Fruit fly (Drosophila melanogaster): Measurements from ENCODE around the gene Nrx-1.

The Nrx-1 gene

dm6 chr3R:22468829-22469487 is 646 bp downstream of the Nrx-1 start (continued):
- TF ChIP-seq usp (GFP tag; optimal IDR thresholded peaks at IDR 0.05) (no peak), Neu2 (GFP tag; optimal IDR thresholded peaks at IDR 0.05; ENCODE audit: borderline replicate concordance) (no peak), gfzf (GFP tag; optimal IDR thresholded peaks at IDR 0.05) (no peak), fd3F (GFP tag; optimal IDR thresholded peaks at IDR 0.05) (peak; percentile 87), CG2199 (GFP tag; IDR thresholded peaks at IDR 0.05) (no peak), pan (optimal IDR thresholded peaks at IDR 0.05) (no peak), pan (GFP tag; optimal IDR thresholded peaks at IDR 0.05 in 1 of 2, IDR thresholded peaks at IDR 0.05 in 1 of 2) (peak in 1 of 2 experiments; percentile 83), CG3838 (GFP tag; optimal IDR thresholded peaks at IDR 0.05) (no peak), knrl (GFP tag; IDR thresholded peaks at IDR 0.05; ENCODE audit: partially characterized antibody) (no peak), vvl (GFP tag; IDR thresholded peaks at IDR 0.05) (peak; percentile 89), hb (GFP tag; IDR thresholded peaks at IDR 0.05; ENCODE audit: partially characterized antibody) (no peak), crc (GFP tag; optimal IDR thresholded peaks at IDR 0.05) (peak; percentile 83), CG17385 (GFP tag; optimal IDR thresholded peaks at IDR 0.05) (peak; percentile 81), cwo (GFP tag; optimal IDR thresholded peaks at IDR 0.05) (peak; percentile 90), D19B (GFP tag; optimal IDR thresholded peaks at IDR 0.05) (peak; percentile 66), mld (GFP tag; IDR thresholded peaks at IDR 0.05; ENCODE audit: partially characterized antibody) (no peak), crol (GFP tag; IDR thresholded peaks at IDR 0.05) (peak; percentile 14; the same call in 1 of the 2 replicates), ttk (GFP tag; IDR thresholded peaks at IDR 0.05) (peak; percentile 74), gcm2 (GFP tag; optimal IDR thresholded peaks at IDR 0.05) (peak; percentile 67), Kr (GFP tag; optimal IDR thresholded peaks at IDR 0.05) (no peak), CG4854 (GFP tag; optimal IDR thresholded peaks at IDR 0.05) (no peak), Lpt (GFP tag; optimal IDR thresholded peaks at IDR 0.05) (no peak), slp2 (GFP tag; optimal IDR thresholded peaks at IDR 0.05) (peak; percentile 85), hkb (optimal IDR thresholded peaks at IDR 0.05) (no peak), hkb (GFP tag; IDR thresholded peaks at IDR 0.05) (peak; percentile 91), CG10147 (GFP tag; optimal IDR thresholded peaks at IDR 0.05) (peak; percentile 89), CG17912 (GFP tag; optimal IDR thresholded peaks at IDR 0.05) (no peak), CG12299 (tag; optimal IDR thresholded peaks at IDR 0.05) (peak; percentile 81), fd96Cb (tag; optimal IDR thresholded peaks at IDR 0.05) (peak; percentile 84), ase (GFP tag; IDR thresholded peaks at IDR 0.05) (peak; percentile 72; the same call in 2 of the 3 replicates), CG2120 (GFP tag; optimal IDR thresholded peaks at IDR 0.05) (peak; percentile 95), Hand (GFP tag; optimal IDR thresholded peaks at IDR 0.05) (peak; percentile 92), CG7357 (GFP tag; IDR thresholded peaks at IDR 0.05) (peak; percentile 69; the same call in 2 of the 3 replicates), CG1647 (GFP tag; optimal IDR thresholded peaks at IDR 0.05) (peak; percentile 86), Adf1 (GFP tag; IDR thresholded peaks at IDR 0.05) (peak; percentile 34; the same call in 1 of the 2 replicates), Antp (GFP tag; optimal IDR thresholded peaks at IDR 0.05) (peak; percentile 92), BEAF-32 (GFP tag; optimal IDR thresholded peaks at IDR 0.05) (no peak), maf-S (GFP tag; optimal IDR thresholded peaks at IDR 0.05) (peak; percentile 86), CG13287 (GFP tag; IDR thresholded peaks at IDR 0.05; ENCODE audit: partially characterized antibody) (no peak), exex (tag; optimal IDR thresholded peaks at IDR 0.05) (peak; percentile 65), Pdp1 (GFP tag; optimal IDR thresholded peaks at IDR 0.05) (peak; percentile 74 to 88), CG17328 (GFP tag; IDR thresholded peaks at IDR 0.05) (peak; percentile 81), Xbp1 (GFP tag; optimal IDR thresholded peaks at IDR 0.05) (peak; percentile 90), bigmax (GFP tag; optimal IDR thresholded peaks at IDR 0.05) (peak; percentile 34), CG16779 (GFP tag; IDR thresholded peaks at IDR 0.05) (peak; percentile 76; the same call in 1 of the 2 replicates), pita (GFP tag; optimal IDR thresholded peaks at IDR 0.05) (no peak), jing (GFP tag; optimal IDR thresholded peaks at IDR 0.05) (peak; percentile 64), B-H1 (GFP tag; IDR thresholded peaks at IDR 0.05) (peak; percentile 76), CG11247 (GFP tag; IDR thresholded peaks at IDR 0.05) (peak; percentile 81), ssp (GFP tag; IDR thresholded peaks at IDR 0.05) (peak; percentile 68)

Measured in whole organism, embryonic.